Worm (Caenorhabditis elegans): Measurements from ENCODE around the gene msrp-4.

DNA sequence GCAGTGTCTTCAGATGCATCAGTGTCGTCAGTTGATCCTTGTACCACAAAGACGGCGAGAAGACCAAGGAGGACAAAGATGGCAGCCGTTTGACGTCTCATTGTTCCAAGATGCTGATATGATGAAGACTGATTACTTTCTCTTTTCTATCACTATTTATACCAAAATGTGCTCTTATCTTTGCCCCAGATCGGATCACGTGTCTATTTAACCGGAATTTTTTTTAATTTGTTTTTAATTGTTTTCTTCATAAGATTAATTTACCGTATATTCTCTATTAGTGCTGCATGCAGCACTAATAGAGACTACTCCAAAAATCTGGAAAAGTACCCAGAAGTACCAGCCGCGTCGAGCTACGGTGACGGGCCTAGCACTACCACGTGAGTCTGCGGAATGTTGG, 7.9 kb downstream of the msrp-4 start, which contains the start of gene msrp-3:
- no peak for TF ChIP-seq R02D3.7 (tag; optimal IDR thresholded peaks at IDR 0.05)
- TF ChIP-seq pqm-1 (tag; optimal IDR thresholded peaks at IDR 0.05): no peak
